Fruit fly (Drosophila melanogaster) whole organism, embryonic: ENCODE data around the gene CG4456.
A peak's percentile ranks its signal among the peaks of the same experiment; 100 is the strongest.

Source experiments
- B-H1 ChIP-seq: fragments of 200-800 bp; sonication (Bioruptor generic); IDR thresholded peaks from 3 replicates; pipeline ENCODE4 v1.3.6; 2022; ENCODE audit warnings: missing biosample characterization, missing genetic modification characterization
- BEAF-32 ChIP-seq: fragments of 200-800 bp; sonication (Bioruptor generic); optimal IDR thresholded peaks from 3 replicates; lab custom pipeline; 2017; ENCODE audit warnings: missing biosample characterization, missing genetic modification characterization, mild to moderate bottlenecking, moderate library complexity, missing genetic modification reagents
- CG11093 ChIP-seq: fragments of 200-800 bp; sonication (Bioruptor generic); IDR thresholded peaks from 3 replicates; pipeline ENCODE4 v1.3.6; 2022; ENCODE audit warnings: missing biosample characterization, missing genetic modification characterization
- CG1233 ChIP-seq: fragments of 200-800 bp; sonication (Bioruptor generic); optimal IDR thresholded peaks from 4 replicates; lab custom pipeline; 2018; ENCODE audit warnings: missing biosample characterization, mild to moderate bottlenecking, missing genetic modification characterization
- CG14965 ChIP-seq: fragments of 200-800 bp; sonication (Bioruptor generic); optimal IDR thresholded peaks from 2 replicates; lab custom pipeline; 2016; ENCODE audit warnings: missing biosample characterization, missing genetic modification characterization, borderline replicate concordance
- CG15073 ChIP-seq: fragments of 200-800 bp; sonication (Bioruptor generic); optimal IDR thresholded peaks from 2 replicates; lab custom pipeline; 2016; ENCODE audit warnings: missing biosample characterization, missing genetic modification characterization
- CG15479 ChIP-seq: fragments of 200-800 bp; sonication (Bioruptor generic); optimal IDR thresholded peaks from 3 replicates; lab custom pipeline; 2019; ENCODE audit warnings: missing biosample characterization, mild to moderate bottlenecking, missing genetic modification characterization, moderate library complexity
- CG31224 ChIP-seq: fragments of 200-800 bp; sonication (Bioruptor generic); IDR thresholded peaks from 2 replicates; pipeline ENCODE4 v1.3.6; 2022; ENCODE audit warnings: missing biosample characterization, missing genetic modification characterization
- CG3726 ChIP-seq: fragments of 200-800 bp; sonication (Bioruptor generic); IDR thresholded peaks from 3 replicates; pipeline ENCODE4, ENCODE4 v1.3.6; 2022; ENCODE audit warnings: missing biosample characterization, missing genetic modification characterization
- CG7745 ChIP-seq: fragments of 200-800 bp; sonication (Bioruptor generic); optimal IDR thresholded peaks from 2 replicates; lab custom pipeline; 2018; ENCODE audit warnings: missing biosample characterization, mild to moderate bottlenecking, missing genetic modification characterization, moderate library complexity
- CG7928 ChIP-seq: fragments of 200-800 bp; sonication (Bioruptor generic); optimal IDR thresholded peaks from 2 replicates; lab custom pipeline; 2017; ENCODE audit warnings: missing biosample characterization, mild to moderate bottlenecking, missing genetic modification characterization
- CG8290 ChIP-seq, 3 experiments: fragments of 200-800 bp; sonication (Bioruptor generic); optimal IDR thresholded peaks; 2 replicates each; lab custom pipeline; 2016 to 2019; ENCODE audit warnings: missing biosample characterization in 3 of 3, missing genetic modification characterization in 3 of 3, mild to moderate bottlenecking in 2 of 3, moderate library complexity in 1 of 3
- CG8478 ChIP-seq: fragments of >200 bp; optimal IDR thresholded peaks from 2 replicates; lab custom pipeline; 2018
- CG8924 ChIP-seq: fragments of 200-800 bp; optimal IDR thresholded peaks from 3 replicates; lab custom pipeline; 2019; ENCODE audit warnings: missing biosample characterization, mild to moderate bottlenecking, missing genetic modification characterization, moderate library complexity
- CrebB ChIP-seq: fragments of 200-800 bp; sonication (Bioruptor generic); optimal IDR thresholded peaks from 3 replicates; lab custom pipeline; 2018; ENCODE audit warnings: missing biosample characterization, mild to moderate bottlenecking, missing genetic modification characterization
- Eip74EF ChIP-seq, 2 experiments: fragments of 200-800 bp in 1 of 2; fragments of >200 bp in 1 of 2; sonication (Bioruptor generic) in 1 of 2; optimal IDR thresholded peaks; 2 replicates each; lab custom pipeline; 2017 to 2019; ENCODE audit warnings: missing biosample characterization in 2 of 2, missing genetic modification characterization in 2 of 2, mild to moderate bottlenecking in 1 of 2, moderate library complexity in 1 of 2
- Hand ChIP-seq: fragments of 200-800 bp; sonication (Bioruptor generic); optimal IDR thresholded peaks from 2 replicates; lab custom pipeline; 2017; ENCODE audit warnings: mild to moderate bottlenecking, missing biosample characterization, missing genetic modification reagents, missing genetic modification characterization
- Kr ChIP-seq: fragments of 200-800 bp; sonication (Bioruptor generic); optimal IDR thresholded peaks from 2 replicates; lab custom pipeline; 2017; ENCODE audit warnings: missing biosample characterization, mild to moderate bottlenecking, missing genetic modification characterization
- Nf-YA ChIP-seq: fragments of 200-800 bp; sonication (Bioruptor generic); IDR thresholded peaks from 2 replicates; pipeline ENCODE4 v1.3.6; 2022; ENCODE audit warnings: missing biosample characterization, missing genetic modification characterization
- Rx ChIP-seq: fragments of 200-800 bp; sonication (Bioruptor generic); IDR thresholded peaks from 2 replicates; pipeline ENCODE4 v1.3.6; 2022; ENCODE audit warnings: missing biosample characterization, missing genetic modification characterization
- Spps ChIP-seq: fragments of 200-800 bp; sonication (Bioruptor generic); optimal IDR thresholded peaks from 2 replicates; lab custom pipeline; 2018; ENCODE audit warnings: missing biosample characterization, mild to moderate bottlenecking, missing genetic modification characterization
- ab ChIP-seq: fragments of 200-800 bp; sonication (Bioruptor generic); optimal IDR thresholded peaks from 2 replicates; lab custom pipeline; 2016; ENCODE audit warnings: missing biosample characterization, missing genetic modification characterization
- ac ChIP-seq: fragments of 200-800 bp; sonication (Bioruptor generic); optimal IDR thresholded peaks from 3 replicates; lab custom pipeline; 2017; ENCODE audit warnings: missing biosample characterization, mild to moderate bottlenecking, missing genetic modification characterization
- az2 ChIP-seq: fragments of 200-800 bp; sonication (Bioruptor generic); optimal IDR thresholded peaks from 3 replicates; lab custom pipeline; 2016; ENCODE audit warnings: missing biosample characterization, missing genetic modification characterization
- bab2 ChIP-seq: fragments of 200-800 bp; sonication (Bioruptor generic); optimal IDR thresholded peaks from 2 replicates; lab custom pipeline; 2016; ENCODE audit warnings: missing biosample characterization, missing genetic modification characterization
- cad ChIP-seq: fragments of >200 bp; optimal IDR thresholded peaks from 2 replicates; lab custom pipeline; 2017; ENCODE audit warnings: missing biosample characterization, missing genetic modification characterization
- cg ChIP-seq: fragments of 200-800 bp; sonication (Bioruptor generic); optimal IDR thresholded peaks from 3 replicates; lab custom pipeline; 2019; ENCODE audit warnings: missing biosample characterization, mild to moderate bottlenecking, missing genetic modification characterization, moderate library complexity
- chm ChIP-seq: fragments of 200-800 bp; sonication (Bioruptor generic); IDR thresholded peaks from 2 replicates; pipeline ENCODE4 v1.3.6; 2022; ENCODE audit warnings: missing biosample characterization, missing genetic modification characterization
- crc ChIP-seq: fragments of 200-800 bp; sonication (Bioruptor generic); optimal IDR thresholded peaks from 2 replicates; lab custom pipeline; 2016; ENCODE audit warnings: missing biosample characterization, missing genetic modification characterization
- exex ChIP-seq: fragments of 200-800 bp; sonication (Bioruptor generic); optimal IDR thresholded peaks from 4 replicates; lab custom pipeline; 2018; ENCODE audit warnings: missing biosample characterization, mild to moderate bottlenecking, missing genetic modification characterization, moderate library complexity
- fd96Cb ChIP-seq: fragments of 200-800 bp; sonication (Bioruptor generic); optimal IDR thresholded peaks from 2 replicates; lab custom pipeline; 2018; ENCODE audit warnings: missing biosample characterization, mild to moderate bottlenecking, missing genetic modification characterization, moderate library complexity
- ftz-f1 ChIP-seq: fragments of 200-800 bp; sonication (Bioruptor generic); optimal IDR thresholded peaks from 2 replicates; lab custom pipeline; 2016; ENCODE audit warnings: missing biosample characterization, missing genetic modification characterization
- knrl ChIP-seq: fragments of 200-800 bp; sonication (Bioruptor generic); IDR thresholded peaks from 3 replicates; pipeline ENCODE4 v1.3.6; 2022; ENCODE audit warnings: missing biosample characterization, missing genetic modification characterization; ENCODE audit not compliant: partially characterized antibody
- lola ChIP-seq, 3 experiments: fragments of >200 bp in 2 of 3; fragments of 200-800 bp in 1 of 3; sonication (Bioruptor generic) in 1 of 3; optimal IDR thresholded peaks; 2 replicates each; lab custom pipeline; 2017 to 2019; ENCODE audit warnings: missing biosample characterization in 3 of 3, missing genetic modification characterization in 3 of 3, mild to moderate bottlenecking in 1 of 3, moderate library complexity in 1 of 3
- otp ChIP-seq: fragments of 200-800 bp; sonication (Bioruptor generic); IDR thresholded peaks from 3 replicates; pipeline ENCODE4, ENCODE4 v1.3.6; 2022; ENCODE audit warnings: missing biosample characterization, missing genetic modification characterization
- p53 ChIP-seq: fragments of 200-800 bp; sonication (Bioruptor generic); optimal IDR thresholded peaks from 2 replicates; lab custom pipeline; 2016; ENCODE audit warnings: missing biosample characterization, missing genetic modification characterization
- pb ChIP-seq: fragments of 200-800 bp; sonication (Bioruptor generic); optimal IDR thresholded peaks from 3 replicates; lab custom pipeline; 2016; ENCODE audit warnings: missing biosample characterization, missing genetic modification characterization
- phol ChIP-seq: fragments of 200-800 bp; sonication (Bioruptor generic); optimal IDR thresholded peaks from 3 replicates; lab custom pipeline; 2018; ENCODE audit warnings: missing biosample characterization, mild to moderate bottlenecking, missing genetic modification characterization, moderate library complexity
- slbo ChIP-seq: fragments of 200-800 bp; sonication (Bioruptor generic); IDR thresholded peaks from 2 replicates; pipeline ENCODE4 v1.3.6; 2022; ENCODE audit warnings: missing biosample characterization, missing genetic modification characterization
- sna ChIP-seq: fragments of 200-800 bp; sonication (Bioruptor generic); IDR thresholded peaks from 2 replicates; pipeline ENCODE4 v1.3.6; 2022; ENCODE audit warnings: missing biosample characterization, missing genetic modification characterization; ENCODE audit not compliant: partially characterized antibody
- sug ChIP-seq: fragments of 200-800 bp; optimal IDR thresholded peaks from 2 replicates; lab custom pipeline; 2019; ENCODE audit warnings: missing biosample characterization, mild to moderate bottlenecking, missing genetic modification characterization, moderate library complexity
- tio ChIP-seq: fragments of 200-800 bp; sonication (Bioruptor generic); optimal IDR thresholded peaks from 2 replicates; lab custom pipeline; 2017; ENCODE audit warnings: missing biosample characterization, missing genetic modification characterization, inconsistent platforms
- tll ChIP-seq, 2 experiments: fragments of 200-800 bp in 1 of 2; fragments of >200 bp in 1 of 2; sonication (Bioruptor generic) in 1 of 2; optimal IDR thresholded peaks; 2 replicates each; lab custom pipeline; 2017 to 2019; ENCODE audit warnings: missing biosample characterization in 2 of 2, missing genetic modification characterization in 2 of 2, mild to moderate bottlenecking in 1 of 2, moderate library complexity in 1 of 2
- tna ChIP-seq: fragments of 200-800 bp; sonication (Bioruptor generic); IDR thresholded peaks from 2 replicates; pipeline ENCODE4 v1.3.6; 2022; ENCODE audit warnings: missing biosample characterization, missing genetic modification characterization; ENCODE audit not compliant: partially characterized antibody
- wek ChIP-seq: fragments of 200-800 bp; sonication (Bioruptor generic); optimal IDR thresholded peaks from 3 replicates; lab custom pipeline; 2018; ENCODE audit warnings: missing biosample characterization, mild to moderate bottlenecking, missing genetic modification characterization, moderate library complexity

CG4456 gene

dm6 chr3L:9421621-9422020 lies 49.1 kb downstream of the CG4456 start:
- TF ChIP-seq chm (GFP tag; lab: Robert Waterston, UW) (no peak), fd96Cb (tag; lab: Kevin White, UChicago) (no peak), CG1233 (GFP tag; lab: Kevin White, UChicago) (no peak), ab (GFP tag; lab: Kevin White, UChicago) (no peak), tll (GFP tag; optimal IDR thresholded peaks at IDR 0.05; lab: Kevin White, UChicago) (peak in 1 of 2 experiments; percentile 20), lola (GFP tag; optimal IDR thresholded peaks at IDR 0.05; lab: Kevin White, UChicago) (no peak), CG7745 (no peak), bab2 (no peak), slbo (GFP tag; lab: Robert Waterston, UW) (no peak), CG11093 (no peak), CG8924 (tag; lab: Kevin White, UChicago) (no peak), crc (GFP tag; lab: Kevin White, UChicago) (no peak), p53 (GFP tag; lab: Kevin White, UChicago) (peak; percentile 98), ac (GFP tag; lab: Kevin White, UChicago) (peak; percentile 77), B-H1 (no peak), Rx (GFP tag; lab: Robert Waterston, UW) (no peak)
- TF ChIP-seq, all 482 proteins: peak for 3

DNA sequence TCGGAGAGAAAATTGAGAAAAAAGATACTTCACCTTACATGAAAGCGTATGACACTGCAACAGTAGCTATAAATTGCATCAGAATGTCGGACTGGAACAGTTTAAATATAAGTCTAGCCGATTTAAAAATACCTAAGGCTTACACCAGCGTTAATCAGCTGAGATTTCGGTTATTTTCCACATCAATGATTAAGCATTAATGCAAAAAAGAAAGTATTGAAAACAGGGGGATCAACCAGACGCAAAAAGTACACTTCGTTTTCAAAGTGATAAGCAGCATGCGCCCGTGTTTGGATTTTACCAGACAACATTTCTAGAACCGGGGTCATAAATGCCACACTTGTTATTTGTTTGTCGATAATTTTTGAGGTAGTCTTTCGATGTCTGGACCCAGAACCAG lies 49.6 kb downstream of the CG4456 start:
- TF ChIP-seq sna (GFP tag; lab: Robert Waterston, UW) = no peak
- TF ChIP-seq CG8478 (lab: Kevin White, UChicago) = no peak
- no peak for TF ChIP-seq CrebB (tag; lab: Kevin White, UChicago)
- peak; percentile 13 for TF ChIP-seq cad (GFP tag; lab: Kevin White, UChicago)
- TF ChIP-seq CG15479 = peak; percentile 59
- no peak for TF ChIP-seq tna (GFP tag; lab: Robert Waterston, UW)

dm6 chr3L:9422636-9423419 lies 50.3 kb downstream of the CG4456 start, which contains the start of gene aay:
Gene aay (plus strand): TSS chr3L:9423253.
- TF ChIP-seq tio (peak; percentile 97), CG3726 (peak; percentile 98), knrl (no peak; the same call in 2 of the 3 replicates), phol (tag; lab: Kevin White, UChicago) (peak; percentile 99), CG31224 (GFP tag; lab: Robert Waterston, UW) (peak; percentile 94), Hand (GFP tag; lab: Kevin White, UChicago) (peak; percentile 97), cg (GFP tag; lab: Kevin White, UChicago) (peak; percentile 84), otp (GFP tag; lab: Robert Waterston, UW) (peak; percentile 97), Spps (tag; lab: Kevin White, UChicago) (peak; percentile 98), CG15073 (GFP tag; lab: Kevin White, UChicago) (peak; percentile 88), az2 (GFP tag; lab: Kevin White, UChicago) (peak; percentile 99), Nf-YA (GFP tag; lab: Robert Waterston, UW) (peak; percentile 97), p53 (GFP tag; lab: Kevin White, UChicago) (peak; percentile 47), exex (peak; percentile 94), wek (GFP tag; lab: Kevin White, UChicago) (peak; percentile 92), Eip74EF (GFP tag; optimal IDR thresholded peaks at IDR 0.05; lab: Kevin White, UChicago) (peak in 1 of 2 experiments; percentile 100), CG7928 (GFP tag; lab: Kevin White, UChicago) (peak; percentile 82), sug (tag; lab: Kevin White, UChicago) (peak; percentile 98), BEAF-32 (GFP tag; lab: Kevin White, UChicago) (peak; percentile 22), pb (GFP tag; lab: Kevin White, UChicago) (peak; percentile 97), sna (GFP tag; lab: Robert Waterston, UW) (no peak), CG8290 (GFP tag; optimal IDR thresholded peaks at IDR 0.05; lab: Kevin White, UChicago) (peak; percentile 99), CG8290 (tag; optimal IDR thresholded peaks at IDR 0.05; lab: Kevin White, UChicago) (peak; percentile 90 to 93), CG14965 (peak; percentile 81), Kr (GFP tag; lab: Kevin White, UChicago) (peak; percentile 75), ftz-f1 (GFP tag; lab: Kevin White, UChicago) (peak; percentile 83)
